Worm (Caenorhabditis elegans) whole organism, L4 larva: ENCODE measurements around the gene W01A11.7.
A peak's percentile ranks its signal among the peaks of the same experiment; 100 is the strongest.

ENCODE experiments used
- F10B5.3 ChIP-seq: sonication (generic microtip); optimal IDR thresholded peaks from 2 replicates; lab custom pipeline; 2016; ENCODE audit warnings: mild to moderate bottlenecking, missing genetic modification characterization, missing compliant biosample characterization
- F37D6.2 ChIP-seq: sonication (generic microtip); optimal IDR thresholded peaks from 2 replicates; lab custom pipeline; 2016; ENCODE audit warnings: mild to moderate bottlenecking, missing genetic modification characterization, missing compliant biosample characterization
- T26A8.4 ChIP-seq: fragments of 200-800 bp; sonication (Bioruptor generic); IDR thresholded peaks from 2 replicates; pipeline ENCODE4 v1.3.6; 2022; ENCODE audit warnings: missing genetic modification characterization, missing compliant biosample characterization
- Y48G9A.11 ChIP-seq: fragments of 200-800 bp; sonication (Bioruptor generic); IDR thresholded peaks from 2 replicates; pipeline ENCODE4 v1.3.6; 2022; ENCODE audit warnings: missing genetic modification reagents, missing genetic modification characterization, missing compliant biosample characterization
- Y75B8A.6 ChIP-seq: fragments of 200-800 bp; sonication (Bioruptor generic); IDR thresholded peaks from 2 replicates; pipeline ENCODE4 v1.3.6; 2022; ENCODE audit warnings: missing genetic modification reagents, missing genetic modification characterization, missing compliant biosample characterization
- ZK337.2 ChIP-seq: fragments of 200-800 bp; sonication (Bioruptor generic); IDR thresholded peaks from 2 replicates; pipeline ENCODE4 v1.3.6; 2022; ENCODE audit warnings: missing genetic modification reagents, missing genetic modification characterization, missing compliant biosample characterization
- ZK546.5 ChIP-seq, 2 experiments: sonication (generic microtip); optimal IDR thresholded peaks; 2 replicates each; lab custom pipeline; 2017; ENCODE audit warnings: missing biosample characterization in 2 of 2, missing genetic modification characterization in 2 of 2
- aly-2 ChIP-seq: sonication (generic microtip); optimal IDR thresholded peaks from 2 replicates; lab custom pipeline; 2018; ENCODE audit warnings: missing biosample characterization, missing genetic modification characterization
- ceh-20 ChIP-seq: fragments of 200-800 bp; sonication (Bioruptor generic); IDR thresholded peaks from 2 replicates; pipeline ENCODE4 v1.3.6; 2022; ENCODE audit warnings: missing genetic modification reagents, missing genetic modification characterization, missing compliant biosample characterization
- ceh-32 ChIP-seq: sonication (generic microtip); optimal IDR thresholded peaks from 2 replicates; lab custom pipeline; 2016; ENCODE audit warnings: mild to moderate bottlenecking, missing genetic modification characterization, missing compliant biosample characterization; ENCODE audit not compliant: poor library complexity
- ceh-62 ChIP-seq: sonication (generic microtip); optimal IDR thresholded peaks from 2 replicates; lab custom pipeline; 2017; ENCODE audit warnings: missing biosample characterization, missing genetic modification characterization
- daf-8 ChIP-seq: fragments of 200-800 bp; sonication (Bioruptor generic); IDR thresholded peaks from 2 replicates; pipeline ENCODE4 v1.3.6; 2022; ENCODE audit warnings: missing genetic modification characterization, missing compliant biosample characterization
- dmd-8 ChIP-seq: fragments of 200-800 bp; sonication (Bioruptor generic); IDR thresholded peaks from 2 replicates; pipeline ENCODE4 v1.3.6; 2022; ENCODE audit warnings: missing genetic modification characterization, missing compliant biosample characterization
- dmd-9 ChIP-seq: fragments of 200-800 bp; sonication (Bioruptor generic); IDR thresholded peaks from 2 replicates; pipeline ENCODE4 v1.3.6; 2022; ENCODE audit warnings: missing genetic modification reagents, missing genetic modification characterization, missing compliant biosample characterization
- duxl-1 ChIP-seq: sonication (generic microtip); optimal IDR thresholded peaks from 2 replicates; lab custom pipeline; 2016; ENCODE audit warnings: mild to moderate bottlenecking, missing genetic modification characterization, moderate library complexity, missing compliant biosample characterization; ENCODE audit not compliant: poor library complexity
- dve-1 ChIP-seq: sonication (generic microtip); optimal IDR thresholded peaks from 2 replicates; lab custom pipeline; 2017; ENCODE audit warnings: antibody characterized with exemption, mild to moderate bottlenecking, missing genetic modification characterization, missing compliant biosample characterization; ENCODE audit not compliant: insufficient read depth
- egl-43 ChIP-seq: fragments of 200-800 bp; sonication (Bioruptor generic); IDR thresholded peaks from 2 replicates; pipeline ENCODE4 v1.3.6; 2022; ENCODE audit warnings: missing genetic modification reagents, missing genetic modification characterization, missing compliant biosample characterization
- fos-1 ChIP-seq: fragments of 150-350 bp; optimal IDR thresholded peaks from 2 replicates; lab custom pipeline; 2014; ENCODE audit warnings: missing biosample characterization, missing genetic modification characterization
- hlh-11 ChIP-seq: fragments of 200-800 bp; sonication (Bioruptor generic); optimal IDR thresholded peaks from 2 replicates; lab custom pipeline; 2018; ENCODE audit warnings: mild to moderate bottlenecking, missing genetic modification characterization, missing compliant biosample characterization
- hlh-30 ChIP-seq: sonication (generic microtip); optimal IDR thresholded peaks from 2 replicates; lab custom pipeline; 2017; ENCODE audit warnings: antibody characterized with exemption, mild to moderate bottlenecking, missing genetic modification characterization, missing compliant biosample characterization; ENCODE audit not compliant: insufficient read depth
- lin-1 ChIP-seq: fragments of 200-800 bp; sonication (Bioruptor generic); IDR thresholded peaks from 2 replicates; pipeline ENCODE4 v1.3.6; 2022; ENCODE audit warnings: missing genetic modification reagents, missing genetic modification characterization, missing compliant biosample characterization
- lin-29 ChIP-seq: fragments of 200-800 bp; sonication (Bioruptor generic); IDR thresholded peaks from 2 replicates; pipeline ENCODE4 v1.3.6; 2022; ENCODE audit warnings: missing genetic modification reagents, missing genetic modification characterization, missing compliant biosample characterization
- lin-39 ChIP-seq: fragments of 150-350 bp; optimal IDR thresholded peaks from 2 replicates; lab custom pipeline; 2014; ENCODE audit warnings: missing biosample characterization, missing genetic modification reagents, missing genetic modification characterization
- madf-5 ChIP-seq, 2 experiments: fragments of 200-800 bp; sonication (Bioruptor generic); IDR thresholded peaks; 2 replicates each; pipeline ENCODE4 v1.3.6; 2022; ENCODE audit warnings: missing compliant biosample characterization in 2 of 2, missing genetic modification characterization in 2 of 2
- madf-9 ChIP-seq: fragments of 200-800 bp; sonication (Bioruptor generic); conservative IDR thresholded peaks from 2 replicates; pipeline ENCODE4 v1.3.6; 2022; ENCODE audit warnings: missing genetic modification reagents, missing genetic modification characterization, missing compliant biosample characterization
- mep-1 ChIP-seq: fragments of 150-350 bp; sonication (generic microtip); optimal IDR thresholded peaks from 3 replicates; lab custom pipeline; 2014; ENCODE audit warnings: missing biosample characterization, missing genetic modification characterization
- mes-2 ChIP-seq: sonication (generic microtip); optimal IDR thresholded peaks from 2 replicates; lab custom pipeline; 2016; ENCODE audit warnings: missing genotype, mild to moderate bottlenecking, missing genetic modification characterization, missing compliant biosample characterization; ENCODE audit not compliant: poor library complexity, severe bottlenecking
- nhr-10 ChIP-seq: fragments of 150-350 bp; optimal IDR thresholded peaks from 2 replicates; lab custom pipeline; 2014; ENCODE audit warnings: missing biosample characterization, missing genetic modification characterization
- nhr-111 ChIP-seq: fragments of 200-800 bp; sonication (Bioruptor generic); optimal IDR thresholded peaks from 2 replicates; lab custom pipeline; 2018; ENCODE audit warnings: mild to moderate bottlenecking, missing genetic modification characterization, missing compliant biosample characterization
- nhr-42 ChIP-seq: fragments of 200-800 bp; sonication (Bioruptor generic); IDR thresholded peaks from 2 replicates; pipeline ENCODE4 v1.3.6; 2022; ENCODE audit warnings: missing genetic modification characterization, missing compliant biosample characterization
- nhr-48 ChIP-seq: sonication (generic microtip); optimal IDR thresholded peaks from 2 replicates; lab custom pipeline; 2016; ENCODE audit warnings: mild to moderate bottlenecking, missing genetic modification characterization, missing compliant biosample characterization
- nhr-6 ChIP-seq: fragments of 150-350 bp; optimal IDR thresholded peaks from 2 replicates; lab custom pipeline; 2014; ENCODE audit warnings: missing biosample characterization, missing genetic modification characterization
- nhr-77 ChIP-seq: fragments of 150-350 bp; optimal IDR thresholded peaks from 2 replicates; lab custom pipeline; 2014; ENCODE audit warnings: missing biosample characterization, missing genetic modification characterization
- pha-4 ChIP-seq, 2 experiments: fragments of 150-350 bp in 1 of 2; fragments of 200-800 bp in 1 of 2; sonication (Bioruptor generic) in 1 of 2; IDR thresholded peaks in 1 of 2; optimal IDR thresholded peaks in 1 of 2; 2 replicates each; pipeline versions ENCODE4 v1.3.6 to Lab custom; 2014 to 2022; ENCODE audit warnings: missing genetic modification characterization in 2 of 2, missing genetic modification reagents in 2 of 2, missing biosample characterization in 1 of 2, missing compliant biosample characterization in 1 of 2
- php-3 ChIP-seq: fragments of 200-800 bp; sonication (Bioruptor generic); IDR thresholded peaks from 2 replicates; pipeline ENCODE4 v1.3.6; 2022; ENCODE audit warnings: missing genetic modification reagents, missing genetic modification characterization, missing compliant biosample characterization
- set-16 ChIP-seq: fragments of 200-800 bp; sonication (Bioruptor generic); IDR thresholded peaks from 2 replicates; pipeline ENCODE4 v1.3.6; 2022; ENCODE audit warnings: missing genetic modification reagents, missing genetic modification characterization, missing compliant biosample characterization
- snpc-1.2 ChIP-seq: fragments of 200-800 bp; sonication (Bioruptor generic); IDR thresholded peaks from 2 replicates; pipeline ENCODE4 v1.3.6; 2022; ENCODE audit warnings: missing genetic modification reagents, missing genetic modification characterization, missing compliant biosample characterization
- spr-3 ChIP-seq: fragments of 200-800 bp; sonication (Bioruptor generic); optimal IDR thresholded peaks from 2 replicates; lab custom pipeline; 2018; ENCODE audit warnings: mild to moderate bottlenecking, missing genetic modification characterization, missing compliant biosample characterization
- tra-1 ChIP-seq: fragments of 200-800 bp; sonication (Bioruptor generic); IDR thresholded peaks from 2 replicates; pipeline ENCODE4 v1.3.6; 2022; ENCODE audit warnings: missing genetic modification reagents, missing genetic modification characterization, missing compliant biosample characterization
- unc-130 ChIP-seq: sonication (generic microtip); optimal IDR thresholded peaks from 2 replicates; lab custom pipeline; 2016; ENCODE audit warnings: missing genetic modification reagents, missing genetic modification characterization, missing compliant biosample characterization
- unc-62 ChIP-seq, 3 experiments: fragments of 150-350 bp in 1 of 3; sonication (generic microtip); optimal IDR thresholded peaks in 2 of 3; peaks in 1 of 3; 1 replicate in 1 of 3; 2 replicates in 2 of 3; lab custom pipeline; 2014 to 2017; ENCODE audit warnings: missing biosample characterization in 3 of 3, missing genetic modification characterization in 3 of 3, missing genetic modification reagents in 3 of 3, missing genotype in 1 of 3
- vab-7 ChIP-seq: fragments of 200-800 bp; sonication (Bioruptor generic); IDR thresholded peaks from 2 replicates; pipeline ENCODE4 v1.3.6; 2022; ENCODE audit warnings: missing genetic modification reagents, missing genetic modification characterization, missing compliant biosample characterization
- zip-11 ChIP-seq: fragments of 200-800 bp; sonication (Bioruptor generic); IDR thresholded peaks from 2 replicates; pipeline ENCODE4 v1.3.6; 2022; ENCODE audit warnings: missing genetic modification characterization, missing compliant biosample characterization

The W01A11.7 gene

ce11 chrV:6505339-6505811, at the start of gene W01A11.7:
TSS of gene W01A11.7 (minus strand) at chrV:6505389.
- 0 out of 2 replicates have a peak, but pooled peaks have one; percentile 34 for TF ChIP-seq ceh-20 (GFP tag; lab: Robert Waterston, UW)
- TF ChIP-seq lin-39 (tag; lab: Kevin White, UChicago) = no peak
- peak; percentile 10 for TF ChIP-seq nhr-48 (tag; lab: Kevin White, UChicago)
- peak; percentile 70 for TF ChIP-seq hlh-30 (tag; lab: Kevin White, UChicago)
- peak; percentile 27 for TF ChIP-seq hlh-11 (tag; lab: Kevin White, UChicago)
- TF ChIP-seq unc-62 (GFP tag; optimal IDR thresholded peaks at IDR 0.05 in 1 of 2; lab: Kevin White, UChicago) = peak in 1 of 2 experiments; percentile 65
- no peak for TF ChIP-seq unc-62 (tag; optimal IDR thresholded peaks at IDR 0.05; lab: Kevin White, UChicago)
- no peak for TF ChIP-seq nhr-77 (tag; lab: Kevin White, UChicago)
- TF ChIP-seq, all 104 proteins: peak for 5

ce11 chrV:6554308-6554707, 49.1 kb upstream of the W01A11.7 start, which contains the start of gene K04A8.19:
TSS of gene K04A8.19 (minus strand) at chrV:6554408.
- TF ChIP-seq F10B5.3 = no peak
- TF ChIP-seq mes-2 (tag; lab: Kevin White, UChicago) = no peak

- peak; percentile 52; the same call in 1 of the 2 replicates for TF ChIP-seq T26A8.4 (GFP tag; lab: Robert Waterston, UW)
- TF ChIP-seq spr-3 (GFP tag; lab: Kevin White, UChicago) = no peak
- 0 out of 2 replicates have a peak, but pooled peaks have one; percentile 70 for TF ChIP-seq dmd-9 (GFP tag; lab: Robert Waterston, UW)
- TF ChIP-seq pha-4 (GFP tag; IDR thresholded peaks at IDR 0.05; lab: Robert Waterston, UW) = peak; percentile 76; the same call in 1 of the 2 replicates
- no peak for TF ChIP-seq pha-4 (tag; optimal IDR thresholded peaks at IDR 0.05; lab: Kevin White, UChicago)
- peak; percentile 21 for TF ChIP-seq nhr-111 (GFP tag; lab: Kevin White, UChicago)
- no peak for TF ChIP-seq zip-11 (GFP tag; lab: Robert Waterston, UW)
- TF ChIP-seq F37D6.2 (tag; lab: Kevin White, UChicago) = no peak
- TF ChIP-seq mep-1 (tag; lab: Kevin White, UChicago) = no peak
- TF ChIP-seq vab-7 (GFP tag; lab: Robert Waterston, UW) = peak; percentile 78
- TF ChIP-seq snpc-1.2 = no peak
- TF ChIP-seq aly-2 (tag; lab: Kevin White, UChicago) = no peak
- 0 out of 2 replicates have a peak, but pooled peaks have one; percentile 42 for TF ChIP-seq lin-1 (GFP tag; lab: Robert Waterston, UW)
- TF ChIP-seq madf-9 (GFP tag; lab: Robert Waterston, UW) = peak; percentile 75; the same call in 1 of the 2 replicates
- no peak for TF ChIP-seq nhr-42 (GFP tag; lab: Robert Waterston, UW)
- TF ChIP-seq ceh-32 (tag; lab: Kevin White, UChicago) = no peak
- peak; percentile 21 for TF ChIP-seq duxl-1 (tag; lab: Kevin White, UChicago)
- 0 out of 4 replicates have a peak, but pooled peaks of 1 of the 2 experiments have one; percentile 59 for TF ChIP-seq madf-5 (GFP tag; IDR thresholded peaks at IDR 0.05; lab: Robert Waterston, UW)
- peak; percentile 76; the same call in 1 of the 2 replicates for TF ChIP-seq dmd-8
- TF ChIP-seq unc-130 (GFP tag; lab: Kevin White, UChicago) = peak; percentile 21
- TF ChIP-seq egl-43 = no peak; the same call in 1 of the 2 replicates
- TF ChIP-seq ZK337.2 (GFP tag; lab: Robert Waterston, UW) = peak; percentile 70; the same call in 1 of the 2 replicates
- TF ChIP-seq set-16 = no peak
- no peak for TF ChIP-seq fos-1 (tag; lab: Kevin White, UChicago)
- peak; percentile 83 for TF ChIP-seq tra-1 (GFP tag; lab: Robert Waterston, UW)
- no peak for TF ChIP-seq nhr-6 (tag; lab: Kevin White, UChicago)
- TF ChIP-seq ceh-62 (tag; lab: Kevin White, UChicago) = no peak
- no peak for TF ChIP-seq php-3 (GFP tag; lab: Robert Waterston, UW)
- TF ChIP-seq ZK546.5 (tag; optimal IDR thresholded peaks at IDR 0.05; lab: Kevin White, UChicago) = no peak
- peak; percentile 69; the same call in 1 of the 2 replicates for TF ChIP-seq Y48G9A.11 (GFP tag; lab: Robert Waterston, UW)
- TF ChIP-seq daf-8 (GFP tag; lab: Robert Waterston, UW) = no peak
- TF ChIP-seq nhr-10 (tag; lab: Kevin White, UChicago) = no peak
- TF ChIP-seq hlh-11 (tag; lab: Kevin White, UChicago) = no peak
- TF ChIP-seq Y75B8A.6 = no peak
- TF ChIP-seq lin-29 (GFP tag; lab: Robert Waterston, UW) = no peak
- peak; percentile 63 for TF ChIP-seq dve-1 (tag; lab: Kevin White, UChicago)
Observed at ce11 chrV:6551707-6552390, 46.7 kb upstream of the W01A11.7 start, which contains the start of gene twk-10. TSS of gene twk-10 (plus strand) at chrV:6552340.
